Fruit fly (Drosophila melanogaster): ENCODE results near the gene dnk.
A peak's percentile ranks its signal among the peaks of the same experiment; 100 is the strongest.

The dnk gene

dm6 chr3R:19031210-19031609, 50.4 kb downstream of the dnk start, which contains the start of the genes Prp18 and CG6013 (continued):
- TF ChIP-seq CG17385 (GFP tag; optimal IDR thresholded peaks at IDR 0.05): peak; percentile 28
- 0 out of 3 replicates have a peak, but pooled peaks have one; percentile 22 for TF ChIP-seq Dbx (GFP tag; IDR thresholded peaks at IDR 0.05)
- TF ChIP-seq gt (GFP tag; IDR thresholded peaks at IDR 0.05): no peak
- no peak for TF ChIP-seq insv (GFP tag; optimal IDR thresholded peaks at IDR 0.05)
- no peak for TF ChIP-seq gsb (GFP tag; IDR thresholded peaks at IDR 0.05)
- TF ChIP-seq CG4404 (GFP tag; IDR thresholded peaks at IDR 0.05): no peak
- TF ChIP-seq nmo (GFP tag; optimal IDR thresholded peaks at IDR 0.05): peak; percentile 86
- TF ChIP-seq Oli (tag; optimal IDR thresholded peaks at IDR 0.05): peak; percentile 25
- TF ChIP-seq knrl (GFP tag; IDR thresholded peaks at IDR 0.05; ENCODE audit: partially characterized antibody): no peak
- TF ChIP-seq CG15479 (GFP tag; optimal IDR thresholded peaks at IDR 0.05): no peak
- no peak for TF ChIP-seq lov (optimal IDR thresholded peaks at IDR 0.05)
- no peak for TF ChIP-seq lov (GFP tag; IDR thresholded peaks at IDR 0.05)
- no peak for TF ChIP-seq sna (GFP tag; IDR thresholded peaks at IDR 0.05; ENCODE audit: partially characterized antibody)
- 0 out of 2 replicates have a peak, but pooled peaks have one; percentile 47 for TF ChIP-seq CG32772 (GFP tag; IDR thresholded peaks at IDR 0.05)
- peak; percentile 18 for TF ChIP-seq caup (GFP tag; optimal IDR thresholded peaks at IDR 0.05; ENCODE audit: severe bottlenecking)
- TF ChIP-seq CG12155 (GFP tag; optimal IDR thresholded peaks at IDR 0.05): peak; percentile 46
- TF ChIP-seq CG3065 (GFP tag; optimal IDR thresholded peaks at IDR 0.05): peak; percentile 5
- TF ChIP-seq stwl (tag; optimal IDR thresholded peaks at IDR 0.05): peak; percentile 82
- TF ChIP-seq CG13123 (GFP tag; optimal IDR thresholded peaks at IDR 0.05): peak; percentile 40
- no peak for TF ChIP-seq MTF-1 (GFP tag; optimal IDR thresholded peaks at IDR 0.05; ENCODE audit: borderline replicate concordance)
- no peak for TF ChIP-seq amos (GFP tag; IDR thresholded peaks at IDR 0.05; ENCODE audit: partially characterized antibody)
- TF ChIP-seq Mes4 (GFP tag; optimal IDR thresholded peaks at IDR 0.05): no peak
- no peak for TF ChIP-seq Sox100B (GFP tag; optimal IDR thresholded peaks at IDR 0.05)
- TF ChIP-seq Meics (GFP tag; optimal IDR thresholded peaks at IDR 0.05): peak; percentile 60
- TF ChIP-seq CG33557 (GFP tag; optimal IDR thresholded peaks at IDR 0.05): peak; percentile 70
- TF ChIP-seq Dek (tag; optimal IDR thresholded peaks at IDR 0.05): peak; percentile 64
- no peak for TF ChIP-seq Dad (GFP tag; optimal IDR thresholded peaks at IDR 0.05)
- no peak for TF ChIP-seq CG8944 (GFP tag; optimal IDR thresholded peaks at IDR 0.05)
- TF ChIP-seq Dip3 (GFP tag; optimal IDR thresholded peaks at IDR 0.05): no peak
- no peak for TF ChIP-seq CG14860 (GFP tag; IDR thresholded peaks at IDR 0.05; ENCODE audit: partially characterized antibody)
- peak; percentile 63 for TF ChIP-seq Xbp1 (GFP tag; optimal IDR thresholded peaks at IDR 0.05)
- no peak for TF ChIP-seq Taf1 (GFP tag; IDR thresholded peaks at IDR 0.05)
- TF ChIP-seq nerfin-2 (GFP tag; IDR thresholded peaks at IDR 0.05; ENCODE audit: partially characterized antibody): no peak
- TF ChIP-seq Fer3 (tag; optimal IDR thresholded peaks at IDR 0.05): peak; percentile 47
- no peak for TF ChIP-seq CG34422 (GFP tag; IDR thresholded peaks at IDR 0.05)
- peak; percentile 5 for TF ChIP-seq BtbVII (GFP tag; optimal IDR thresholded peaks at IDR 0.05)
- TF ChIP-seq Stat92E (GFP tag; optimal IDR thresholded peaks at IDR 0.05): peak in 1 of 3 experiments; percentile 40
- TF ChIP-seq CG9817 (tag; optimal IDR thresholded peaks at IDR 0.05): peak; percentile 69
- TF ChIP-seq NK7.1 (GFP tag; optimal IDR thresholded peaks at IDR 0.05): no peak
- no peak for TF ChIP-seq pan (optimal IDR thresholded peaks at IDR 0.05)
- peak in 1 of 2 experiments; percentile 56 for TF ChIP-seq pan (GFP tag; optimal IDR thresholded peaks at IDR 0.05 in 1 of 2, IDR thresholded peaks at IDR 0.05 in 1 of 2)
- peak; percentile 60 for TF ChIP-seq CG12659 (GFP tag; optimal IDR thresholded peaks at IDR 0.05)
- TF ChIP-seq dmrt11E (tag; optimal IDR thresholded peaks at IDR 0.05): peak; percentile 69
- TF ChIP-seq hth (optimal IDR thresholded peaks at IDR 0.05): no peak
- TF ChIP-seq bigmax (GFP tag; optimal IDR thresholded peaks at IDR 0.05): no peak
- TF ChIP-seq CG8359 (GFP tag; optimal IDR thresholded peaks at IDR 0.05; ENCODE audit: borderline replicate concordance): no peak
- no peak for TF ChIP-seq tio (GFP tag; optimal IDR thresholded peaks at IDR 0.05)
- TF ChIP-seq CG10366 (GFP tag; IDR thresholded peaks at IDR 0.05): no peak
- TF ChIP-seq crp (GFP tag; optimal IDR thresholded peaks at IDR 0.05): peak in 1 of 2 experiments; percentile 43
- TF ChIP-seq Sin3A (optimal IDR thresholded peaks at IDR 0.05): no peak

Measured in whole organism, embryonic.